Worm (Caenorhabditis elegans): Measurements from ENCODE around the gene drn-1.

DNA sequence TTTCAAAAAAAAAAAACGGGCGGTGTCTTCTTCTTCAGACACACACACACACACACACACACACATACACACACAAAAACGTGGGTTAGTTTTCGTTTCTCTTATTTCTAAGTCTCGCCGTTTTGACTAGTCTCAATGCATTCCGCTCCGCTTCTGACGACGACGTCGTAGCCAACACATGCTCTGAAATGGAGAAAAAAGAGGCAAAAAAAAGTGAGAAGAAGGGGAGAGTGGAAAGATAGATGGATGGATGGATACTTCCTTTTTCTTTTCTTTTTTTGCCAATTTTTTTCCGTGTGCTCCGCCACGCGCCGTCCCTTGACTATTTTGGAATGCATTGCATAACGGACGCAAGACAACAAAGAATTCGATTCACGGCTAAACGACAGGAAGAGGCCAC, 5.1 kb upstream of the drn-1 start:
- no peak for TF ChIP-seq nhr-237 (tag; optimal IDR thresholded peaks at IDR 0.05)
- TF ChIP-seq fos-1 (tag; optimal IDR thresholded peaks at IDR 0.05), result no peak
- TF ChIP-seq elt-2 (tag; optimal IDR thresholded peaks at IDR 0.05), result no peak
